Worm (Caenorhabditis elegans) whole organism, midembryonic: ENCODE measurements around the gene W10G11.3.

Experiments used
- T22C8.4 ChIP-seq: fragments of 200-800 bp; sonication (Bioruptor generic); IDR thresholded peaks from 2 replicates; pipeline ENCODE4 v1.3.6; 2022; ENCODE audit warnings: missing genetic modification characterization, missing compliant biosample characterization
- cog-1 ChIP-seq: sonication (generic microtip); optimal IDR thresholded peaks from 2 replicates; lab custom pipeline; 2016; ENCODE audit warnings: missing genetic modification characterization, missing compliant biosample characterization
- flt-1 ChIP-seq: fragments of 200-800 bp; sonication (Bioruptor generic); IDR thresholded peaks from 2 replicates; pipeline ENCODE4 v1.3.6; 2022; ENCODE audit warnings: missing genetic modification characterization, missing compliant biosample characterization
- klf-2 ChIP-seq: fragments of 200-800 bp; sonication (Bioruptor generic); conservative IDR thresholded peaks from 2 replicates; pipeline ENCODE4 v1.3.6; 2022; ENCODE audit warnings: missing genetic modification reagents, missing genetic modification characterization, missing compliant biosample characterization
- med-1 ChIP-seq: sonication (generic microtip); optimal IDR thresholded peaks from 2 replicates; lab custom pipeline; 2017; ENCODE audit warnings: missing genetic modification characterization, mild to moderate bottlenecking, missing compliant biosample characterization, antibody characterized with exemption, missing genetic modification reagents; ENCODE audit not compliant: insufficient read depth
- ref-1 ChIP-seq: fragments of 200-800 bp; sonication (Bioruptor generic); conservative IDR thresholded peaks from 2 replicates; pipeline ENCODE4 v1.3.6; 2022; ENCODE audit warnings: missing genetic modification reagents, missing genetic modification characterization, missing compliant biosample characterization
- tab-1 ChIP-seq: fragments of 200-800 bp; sonication (Bioruptor generic); IDR thresholded peaks from 2 replicates; pipeline ENCODE4 v1.3.6; 2022; ENCODE audit warnings: missing genetic modification characterization, missing compliant biosample characterization
- ztf-23 ChIP-seq: fragments of 200-800 bp; sonication (Bioruptor generic); IDR thresholded peaks from 2 replicates; pipeline ENCODE4 v1.3.6; 2022; ENCODE audit warnings: missing genetic modification reagents, missing genetic modification characterization, missing compliant biosample characterization
- ztf-29 ChIP-seq: fragments of 200-800 bp; sonication (Bioruptor generic); IDR thresholded peaks from 2 replicates; pipeline ENCODE4 v1.3.6; 2022; ENCODE audit warnings: missing genetic modification reagents, missing genetic modification characterization, missing compliant biosample characterization

The W10G11.3 gene

DNA sequence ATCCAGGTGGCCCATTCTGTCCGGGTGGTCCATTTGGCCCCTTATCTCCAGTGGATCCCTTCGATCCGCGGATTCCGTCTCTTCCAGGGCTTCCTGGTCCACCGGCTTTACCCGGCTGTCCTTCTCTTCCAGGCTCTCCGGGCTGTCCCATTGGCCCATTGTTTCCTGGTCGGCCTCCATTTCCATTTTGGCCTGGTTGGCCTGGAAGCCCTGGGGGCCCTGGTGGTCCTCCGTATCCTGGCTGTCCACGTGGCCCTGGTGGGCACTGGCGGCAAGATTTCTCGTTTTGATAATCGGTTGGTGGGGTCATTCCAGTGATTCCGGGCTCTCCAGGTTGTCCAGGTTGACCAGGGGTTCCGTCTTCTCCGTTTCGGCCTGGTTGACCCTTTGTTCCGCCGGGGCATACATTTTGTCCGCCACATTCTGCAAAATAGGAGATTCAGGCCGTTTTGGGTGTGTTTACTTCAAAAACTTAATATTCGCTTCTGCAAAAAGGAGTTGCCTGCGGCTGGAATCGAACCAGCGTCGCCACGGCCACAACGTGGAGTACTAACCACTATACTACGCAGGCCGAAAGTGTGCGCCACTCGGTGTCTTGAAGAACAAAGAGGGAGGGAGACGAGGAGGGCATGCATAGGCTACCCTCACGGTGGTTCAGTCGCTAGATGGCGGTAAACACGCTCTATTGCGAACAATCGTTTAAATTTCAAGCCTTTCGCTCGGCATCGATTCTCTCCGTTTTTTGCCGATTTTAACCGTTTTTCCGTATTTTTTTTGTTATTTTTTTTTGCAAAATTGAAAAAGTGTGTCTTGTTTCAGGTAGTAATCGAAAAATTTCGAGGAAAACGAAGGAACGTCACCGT lies 41.1 kb downstream of the W10G11.3 start, which contains the start of gene W09G10.9:
TSS of gene W09G10.9 (plus strand) at position 813 of the 863 bp plus-strand sequence.
- TF ChIP-seq ref-1 (GFP tag; lab: Robert Waterston, UW) = peak; percentile 89
- peak; percentile 96 for TF ChIP-seq tab-1 (GFP tag; lab: Robert Waterston, UW)
- peak; percentile 91 for TF ChIP-seq klf-2 (GFP tag; lab: Robert Waterston, UW)
- peak; percentile 87 for TF ChIP-seq ztf-29
- TF ChIP-seq ztf-23 (GFP tag; lab: Robert Waterston, UW) = peak; percentile 93
- TF ChIP-seq flt-1 (GFP tag; lab: Robert Waterston, UW) = peak; percentile 95
- TF ChIP-seq T22C8.4 (GFP tag; lab: Robert Waterston, UW) = peak; percentile 92
- TF ChIP-seq med-1 (GFP tag; lab: Kevin White, UChicago) = peak; percentile 43
- TF ChIP-seq cog-1 (tag; lab: Kevin White, UChicago) = peak; percentile 4

DNA sequence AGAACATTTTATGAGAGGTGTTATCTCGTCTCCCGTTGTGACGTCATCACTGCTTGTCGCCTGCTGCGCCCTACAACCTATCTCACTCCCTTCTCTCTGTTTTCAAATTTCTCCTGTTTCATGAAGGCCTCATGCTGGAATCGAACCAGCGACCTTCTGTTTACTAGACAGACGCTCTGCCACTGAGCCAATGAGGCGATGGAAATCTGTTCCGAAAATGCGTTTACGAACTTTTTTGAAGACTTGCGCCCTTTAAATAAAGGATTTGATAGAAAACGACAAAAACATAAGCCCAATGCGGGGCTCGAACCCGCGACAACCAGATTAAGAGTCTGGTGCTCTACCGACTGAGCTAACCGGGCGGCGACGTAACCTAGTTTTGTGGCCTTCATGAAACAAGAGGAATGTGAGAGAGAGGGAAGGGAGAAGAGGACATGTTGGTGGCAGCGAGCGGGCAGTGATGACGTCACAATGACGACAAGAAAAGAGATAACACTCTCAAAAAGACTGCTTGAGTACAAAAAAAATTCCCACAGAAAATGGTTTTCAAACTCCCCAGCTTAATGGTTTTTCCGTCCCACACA lies 43.3 kb downstream of the W10G11.3 start, which contains the start of gene clec-126:
TSS of gene clec-126 (plus strand) at position 534 of the 584 bp plus-strand sequence.
- TF ChIP-seq ztf-23 (GFP tag; lab: Robert Waterston, UW) (peak; percentile 87; the same call in 1 of the 2 replicates), T22C8.4 (GFP tag; lab: Robert Waterston, UW) (peak; percentile 88), flt-1 (GFP tag; lab: Robert Waterston, UW) (peak; percentile 93), med-1 (GFP tag; lab: Kevin White, UChicago) (peak; percentile 62), klf-2 (GFP tag; lab: Robert Waterston, UW) (peak; percentile 84), cog-1 (tag; lab: Kevin White, UChicago) (peak; percentile 87), tab-1 (GFP tag; lab: Robert Waterston, UW) (peak; percentile 89), ztf-29 (peak; percentile 86; the same call in 1 of the 2 replicates), ref-1 (GFP tag; lab: Robert Waterston, UW) (peak; percentile 81)

DNA sequence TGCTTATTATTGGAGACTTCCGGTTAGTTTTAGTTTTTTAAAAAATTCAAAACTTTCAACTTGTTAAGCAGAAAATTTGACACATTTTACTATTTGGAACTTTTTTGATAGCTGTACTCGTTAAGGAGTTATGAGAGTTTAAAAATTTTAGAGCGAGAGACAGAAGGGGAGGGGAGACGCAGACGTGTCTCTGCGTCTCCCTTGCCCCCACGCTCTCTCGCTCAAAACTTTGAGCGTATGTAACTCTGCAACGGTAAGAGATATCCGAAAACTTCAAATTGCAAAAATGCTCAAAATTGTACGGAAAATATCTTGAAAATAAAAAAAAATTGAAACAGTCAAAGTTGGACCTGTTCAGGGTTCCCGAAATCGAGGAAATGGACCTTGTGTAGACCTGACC lies 46.1 kb downstream of the W10G11.3 start:
- TF ChIP-seq klf-2 (GFP tag; lab: Robert Waterston, UW) (no peak), flt-1 (GFP tag; lab: Robert Waterston, UW) (no peak), T22C8.4 (GFP tag; lab: Robert Waterston, UW) (no peak), med-1 (GFP tag; lab: Kevin White, UChicago) (no peak), ztf-29 (no peak), ref-1 (GFP tag; lab: Robert Waterston, UW) (no peak), ztf-23 (GFP tag; lab: Robert Waterston, UW) (no peak), tab-1 (GFP tag; lab: Robert Waterston, UW) (no peak), cog-1 (tag; lab: Kevin White, UChicago) (no peak)

DNA sequence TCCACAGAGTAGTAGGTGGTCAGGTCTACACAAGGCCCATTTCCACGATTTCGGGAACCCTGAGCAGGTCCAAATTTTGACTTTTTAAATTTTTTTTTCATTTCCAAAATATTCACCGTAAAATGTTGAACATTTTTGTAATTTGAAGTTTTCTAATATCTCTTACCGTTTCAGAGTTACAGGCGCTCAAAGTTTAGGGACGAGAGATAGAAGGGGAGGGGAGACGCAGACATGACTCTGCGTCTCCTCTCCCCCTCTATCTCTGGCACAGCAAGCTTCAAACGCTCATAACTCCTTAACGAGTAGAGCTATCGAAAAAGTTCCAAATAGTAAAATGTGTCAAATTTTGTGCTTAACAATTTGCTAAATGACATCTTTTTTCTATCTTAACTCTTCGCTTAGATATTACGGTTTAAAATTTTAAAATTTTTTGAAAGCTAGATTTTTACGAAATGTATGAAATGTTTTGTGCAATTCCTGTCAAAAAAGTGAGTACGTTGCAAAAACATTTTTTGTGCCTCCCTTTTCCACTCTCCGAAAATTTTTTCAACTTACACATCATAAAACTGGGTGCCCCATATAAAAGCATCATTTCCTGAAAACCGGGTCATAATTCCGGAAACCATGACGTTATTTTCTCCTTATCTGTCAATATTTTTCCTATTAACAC lies 46.8 kb downstream of the W10G11.3 start, which contains the start of the genes Y49F6B.14 and clec-125:
TSS of gene Y49F6B.14 (minus strand) at position 101 of the 670 bp plus-strand sequence.
TSS of gene clec-125 (plus strand) at position 620 of the 670 bp plus-strand sequence.
- TF ChIP-seq klf-2 (GFP tag; lab: Robert Waterston, UW) (no peak), T22C8.4 (GFP tag; lab: Robert Waterston, UW) (no peak), flt-1 (GFP tag; lab: Robert Waterston, UW) (no peak), cog-1 (tag; lab: Kevin White, UChicago) (no peak), ref-1 (GFP tag; lab: Robert Waterston, UW) (no peak), med-1 (GFP tag; lab: Kevin White, UChicago) (no peak), ztf-23 (GFP tag; lab: Robert Waterston, UW) (no peak), tab-1 (GFP tag; lab: Robert Waterston, UW) (no peak), ztf-29 (no peak)

DNA sequence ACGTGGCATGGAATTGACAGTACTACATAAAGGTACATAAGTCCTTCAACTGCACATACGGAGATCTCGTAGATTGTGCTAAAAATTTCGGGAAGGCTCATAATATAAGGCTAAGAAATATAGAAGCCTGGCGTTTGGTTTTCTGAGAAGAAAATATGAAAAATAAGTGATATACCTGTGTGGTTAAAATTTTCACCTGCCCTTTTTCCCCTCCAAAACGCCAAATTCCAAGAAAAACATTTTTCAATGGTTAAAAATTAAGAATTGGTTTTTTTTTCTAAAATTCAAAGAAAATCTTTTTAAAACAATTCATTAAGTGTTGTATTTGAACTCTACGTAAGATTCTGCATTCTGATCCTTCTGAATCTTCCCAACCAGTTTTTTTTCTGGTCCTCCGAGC lies 47.7 kb downstream of the W10G11.3 start, which contains the start of gene srz-5:
TSS of gene srz-5 (minus strand) at position 101 of the 400 bp plus-strand sequence.
- no peak for TF ChIP-seq klf-2 (GFP tag; lab: Robert Waterston, UW)
- no peak for TF ChIP-seq T22C8.4 (GFP tag; lab: Robert Waterston, UW)
- no peak for TF ChIP-seq ref-1 (GFP tag; lab: Robert Waterston, UW)
- no peak for TF ChIP-seq med-1 (GFP tag; lab: Kevin White, UChicago)
- TF ChIP-seq ztf-23 (GFP tag; lab: Robert Waterston, UW) = no peak
- TF ChIP-seq tab-1 (GFP tag; lab: Robert Waterston, UW) = no peak
- TF ChIP-seq ztf-29 = no peak

DNA sequence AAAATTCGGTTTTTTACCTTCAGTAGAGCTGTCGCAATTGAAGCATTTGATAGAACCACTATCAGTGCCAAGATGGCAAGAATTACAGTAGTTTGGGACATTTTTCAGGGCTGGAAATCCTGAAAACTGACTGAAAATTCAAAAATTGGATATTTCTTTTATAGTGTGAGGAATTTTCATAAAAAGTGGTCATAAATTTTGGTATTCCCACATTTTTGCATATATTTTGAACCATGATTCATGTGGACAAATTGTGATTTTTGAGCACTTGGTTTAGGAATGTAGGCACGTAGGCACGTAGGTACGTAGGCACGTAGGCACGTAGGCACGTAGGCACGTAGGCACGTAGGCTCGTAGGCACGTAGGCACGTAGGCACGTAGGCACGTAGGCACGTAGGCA lies 50.1 kb downstream of the W10G11.3 start, which contains the start of gene Y49F6B.19:
TSS of gene Y49F6B.19 (minus strand) at position 101 of the 400 bp plus-strand sequence.
- TF ChIP-seq ztf-29 (no peak), tab-1 (GFP tag; lab: Robert Waterston, UW) (no peak), ztf-23 (GFP tag; lab: Robert Waterston, UW) (no peak)
